Fruit fly (Drosophila melanogaster): ENCODE data around the gene CG43084.

DNA sequence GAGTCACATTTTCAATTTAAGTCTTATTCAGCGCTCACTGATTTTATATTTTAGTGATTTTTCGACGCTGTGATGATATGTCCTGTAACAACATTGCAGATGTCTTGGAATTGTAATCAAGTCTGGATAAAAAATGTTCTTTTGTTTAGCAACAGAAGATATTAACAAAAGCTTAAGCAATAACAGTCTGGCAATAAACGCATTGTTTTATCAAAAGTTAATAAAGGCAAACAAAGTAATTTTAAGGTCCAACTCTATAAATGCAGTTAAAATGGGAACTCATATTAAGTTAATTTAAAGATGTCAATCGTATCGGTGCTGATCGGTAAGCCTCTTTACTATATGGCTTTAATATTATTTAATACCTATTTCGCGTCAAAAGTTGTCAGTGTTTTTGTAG, 10.9 kb downstream of the CG43084 start, which contains the start of gene CG43082:
- no peak for TF ChIP-seq Hmx (GFP tag; optimal IDR thresholded peaks at IDR 0.05)
- no peak for TF ChIP-seq Hsf (GFP tag; optimal IDR thresholded peaks at IDR 0.05)
- no peak for TF ChIP-seq CG17359 (tag; optimal IDR thresholded peaks at IDR 0.05)
- no peak for TF ChIP-seq CG14050 (GFP tag; IDR thresholded peaks at IDR 0.05)
- TF ChIP-seq mld (GFP tag; IDR thresholded peaks at IDR 0.05; ENCODE audit: partially characterized antibody) = no peak
- TF ChIP-seq CG4360 (GFP tag; IDR thresholded peaks at IDR 0.05) = no peak
- no peak for TF ChIP-seq gcm (GFP tag; optimal IDR thresholded peaks at IDR 0.05)
- no peak for TF ChIP-seq CG11085 (GFP tag; IDR thresholded peaks at IDR 0.05)
- no peak for TF ChIP-seq pfk (GFP tag; optimal IDR thresholded peaks at IDR 0.05)
- TF ChIP-seq shn (GFP tag; optimal IDR thresholded peaks at IDR 0.05) = no peak
- no peak for TF ChIP-seq CG7372 (GFP tag; IDR thresholded peaks at IDR 0.05)
- no peak for TF ChIP-seq Chrac-16 (GFP tag; optimal IDR thresholded peaks at IDR 0.05)

All from whole organism, embryonic.